Worm (Caenorhabditis elegans): ENCODE results near the gene hif-1.

The hif-1 gene

DNA sequence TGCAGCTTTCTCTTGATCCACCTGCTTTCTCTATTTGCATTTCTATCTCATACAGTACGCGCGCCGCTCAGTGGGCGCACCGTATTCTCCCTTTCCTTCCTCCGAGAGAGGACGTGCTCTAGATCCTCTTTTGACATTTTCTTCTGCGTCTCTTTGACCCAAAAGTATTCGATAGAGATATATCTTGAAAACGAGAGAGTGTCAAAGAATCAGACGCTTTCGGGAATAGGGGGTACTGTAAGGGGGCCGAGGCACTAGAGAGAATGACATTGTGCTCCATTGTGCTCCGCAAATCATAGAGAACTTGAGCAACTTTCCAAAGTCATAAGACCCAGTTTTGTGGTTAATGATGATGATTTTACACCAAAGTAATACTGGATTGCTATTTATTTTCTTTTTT lies 31.1 kb upstream of the hif-1 start:
- no peak for TF ChIP-seq pqm-1 (tag; optimal IDR thresholded peaks at IDR 0.05)
- TF ChIP-seq mdl-1 (tag; optimal IDR thresholded peaks at IDR 0.05): no peak
- no peak for TF ChIP-seq nhr-76 (tag; optimal IDR thresholded peaks at IDR 0.05)

ce11 chrV:20752609-20753102 lies 27.6 kb upstream of the hif-1 start, which contains the start of gene pha-4:
Gene pha-4, plus strand, starts transcription at chrV:20753052.
- TF ChIP-seq egl-27 (tag; optimal IDR thresholded peaks at IDR 0.05) (no peak), ceh-9 (tag; optimal IDR thresholded peaks at IDR 0.05) (no peak), zag-1 (tag; optimal IDR thresholded peaks at IDR 0.05) (no peak), mml-1 (tag; optimal IDR thresholded peaks at IDR 0.05) (no peak), pqm-1 (tag; optimal IDR thresholded peaks at IDR 0.05) (peak; percentile 69), nhr-25 (tag; optimal IDR thresholded peaks at IDR 0.05) (no peak), ceh-16 (tag; optimal IDR thresholded peaks at IDR 0.05) (no peak), nhr-67 (tag; optimal IDR thresholded peaks at IDR 0.05) (no peak), elt-2 (tag; optimal IDR thresholded peaks at IDR 0.05) (peak; percentile 86), elt-1 (tag; optimal IDR thresholded peaks at IDR 0.05) (no peak), lin-39 (tag; optimal IDR thresholded peaks at IDR 0.05) (no peak), snpc-4 (tag; optimal IDR thresholded peaks at IDR 0.05) (no peak), ZK546.5 (tag; optimal IDR thresholded peaks at IDR 0.05) (no peak), ztf-4 (tag; optimal IDR thresholded peaks at IDR 0.05) (no peak)

DNA sequence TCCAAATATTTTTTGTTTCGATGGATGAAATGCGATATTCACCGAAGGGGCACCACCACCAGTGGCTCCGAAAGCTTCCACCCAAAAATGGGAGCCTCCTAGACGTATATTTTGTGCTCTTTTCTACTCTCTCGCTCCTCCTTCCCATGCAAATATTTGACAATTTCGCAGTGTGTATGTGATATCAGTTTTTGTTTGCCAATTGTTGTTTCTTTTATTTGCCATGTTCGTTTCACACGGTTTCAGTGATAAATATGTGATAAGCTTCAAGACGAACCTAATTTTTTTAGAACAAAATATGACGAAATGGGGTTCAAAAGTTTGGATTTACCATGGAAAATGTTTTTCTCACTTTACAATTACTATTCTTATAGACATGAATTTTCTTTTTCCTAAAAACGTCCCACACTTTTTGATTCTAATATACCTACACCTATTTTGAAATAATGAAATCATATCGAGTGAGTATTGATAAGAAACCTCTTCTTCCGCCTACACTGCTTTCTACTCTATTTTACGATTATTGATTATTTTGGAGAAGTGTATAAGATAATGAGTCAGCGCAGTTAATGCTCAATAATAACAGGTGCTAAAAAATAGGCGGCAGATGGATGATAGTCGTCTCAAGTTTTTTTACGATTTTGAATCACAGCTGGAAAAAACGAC lies 26.2 kb upstream of the hif-1 start:
- peak; percentile 68 for TF ChIP-seq elt-2 (tag; optimal IDR thresholded peaks at IDR 0.05)
- no peak for TF ChIP-seq egl-5 (tag; optimal IDR thresholded peaks at IDR 0.05)
- peak; percentile 44 for TF ChIP-seq pqm-1 (tag; optimal IDR thresholded peaks at IDR 0.05)
- TF ChIP-seq ceh-28 (tag; optimal IDR thresholded peaks at IDR 0.05): peak; percentile 54
- no peak for TF ChIP-seq tbx-2 (tag; optimal IDR thresholded peaks at IDR 0.05)

ce11 chrV:20755494-20755893 lies 24.7 kb upstream of the hif-1 start:
- TF ChIP-seq pha-4 (tag; optimal IDR thresholded peaks at IDR 0.05): peak; percentile 65
- no peak for TF ChIP-seq nhr-12 (tag; optimal IDR thresholded peaks at IDR 0.05)
- TF ChIP-seq elt-2 (tag; optimal IDR thresholded peaks at IDR 0.05): peak; percentile 18
- peak; percentile 47 for TF ChIP-seq pqm-1 (tag; optimal IDR thresholded peaks at IDR 0.05)

- TF ChIP-seq lsy-12 (tag; optimal IDR thresholded peaks at IDR 0.05) (no peak), pha-4 (tag; optimal IDR thresholded peaks at IDR 0.05) (peak; percentile 100), nfya-1 (tag; optimal IDR thresholded peaks at IDR 0.05; ENCODE audit: insufficient read depth) (peak; percentile 30), unc-39 (tag; optimal IDR thresholded peaks at IDR 0.05) (no peak)
Measured at ce11 chrV:20756385-20756996, 23.7 kb upstream of the hif-1 start.

DNA sequence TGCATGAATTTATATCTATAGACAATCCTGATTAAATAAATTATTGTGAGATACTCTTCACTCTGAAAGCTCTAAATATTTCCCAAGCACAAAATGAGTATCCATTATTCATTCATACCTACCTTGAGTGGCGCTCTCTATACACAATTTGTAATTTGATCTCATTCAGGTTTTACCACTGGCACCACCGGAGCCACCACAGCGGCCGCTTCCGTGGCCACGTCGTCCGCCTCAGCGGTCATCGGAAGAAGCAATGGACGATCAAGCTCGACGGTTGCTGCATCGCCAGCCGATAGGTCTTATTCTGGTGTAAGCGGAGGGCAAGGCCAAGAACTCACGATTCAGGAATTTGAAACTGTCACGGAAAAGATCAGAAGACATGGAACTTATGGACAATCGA lies 23.0 kb upstream of the hif-1 start:
- TF ChIP-seq unc-62 (GFP tag; optimal IDR thresholded peaks at IDR 0.05) (no peak), egl-5 (tag; optimal IDR thresholded peaks at IDR 0.05) (no peak), nhr-12 (tag; optimal IDR thresholded peaks at IDR 0.05) (no peak), ceh-9 (tag; optimal IDR thresholded peaks at IDR 0.05) (no peak), eor-1 (tag; optimal IDR thresholded peaks at IDR 0.05) (no peak), nhr-237 (tag; optimal IDR thresholded peaks at IDR 0.05) (no peak), lin-15B (tag; optimal IDR thresholded peaks at IDR 0.05) (no peak), mml-1 (tag; optimal IDR thresholded peaks at IDR 0.05) (no peak)

DNA sequence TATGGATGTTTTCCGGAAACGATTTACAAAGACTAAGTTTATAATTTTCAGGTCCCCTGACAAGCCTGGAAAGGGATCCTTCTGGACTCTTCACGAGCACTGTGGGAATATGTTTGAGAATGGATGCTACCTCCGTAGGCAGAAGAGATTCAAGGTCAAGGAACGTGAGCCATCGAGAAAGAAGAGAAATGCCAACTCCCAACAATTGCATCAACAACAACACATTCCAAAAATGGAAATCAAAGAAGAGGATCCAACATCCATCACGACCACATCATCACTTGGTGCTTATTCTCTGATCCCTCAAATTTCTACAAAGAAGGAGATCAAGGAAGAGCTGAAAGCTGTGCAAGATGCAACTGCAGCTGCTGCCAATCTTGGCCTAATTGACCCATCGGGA lies 22.1 kb upstream of the hif-1 start:
- TF ChIP-seq hmg-11 (tag; optimal IDR thresholded peaks at IDR 0.05) (no peak), ztf-11 (tag; optimal IDR thresholded peaks at IDR 0.05) (no peak), elt-3 (tag; optimal IDR thresholded peaks at IDR 0.05) (no peak), daf-12 (tag; optimal IDR thresholded peaks at IDR 0.05) (no peak), jun-1 (tag; optimal IDR thresholded peaks at IDR 0.05) (no peak), sea-2 (GFP tag; optimal IDR thresholded peaks at IDR 0.05) (no peak), ceh-82 (tag; optimal IDR thresholded peaks at IDR 0.05) (no peak), skn-1 (tag; optimal IDR thresholded peaks at IDR 0.05) (no peak), fkh-2 (tag; optimal IDR thresholded peaks at IDR 0.05) (no peak), lsy-12 (tag; optimal IDR thresholded peaks at IDR 0.05) (no peak), elt-2 (tag; optimal IDR thresholded peaks at IDR 0.05) (no peak), nhr-67 (tag; optimal IDR thresholded peaks at IDR 0.05) (no peak), tbx-2 (tag; optimal IDR thresholded peaks at IDR 0.05) (no peak), ceh-9 (tag; optimal IDR thresholded peaks at IDR 0.05) (no peak), ama-1 (optimal IDR thresholded peaks at IDR 0.05) (no peak), nhr-11 (tag; optimal IDR thresholded peaks at IDR 0.05) (no peak)

Data from whole organism, L3 larva.